Worm (Caenorhabditis elegans) whole organism, L4 larva: Measurements from ENCODE around the gene F35H8.4.

Experiments
- Y75B8A.6 ChIP-seq: fragments of 200-800 bp; sonication (Bioruptor generic); IDR thresholded peaks from 2 replicates; pipeline ENCODE4 v1.3.6; 2022; ENCODE audit warnings: missing genetic modification reagents, missing genetic modification characterization, missing compliant biosample characterization
- mdl-1 ChIP-seq, 2 experiments: fragments of 150-350 bp in 1 of 2; sonication (generic microtip) in 1 of 2; optimal IDR thresholded peaks; 2 replicates each; lab custom pipeline; 2014 to 2017; ENCODE audit warnings: missing biosample characterization in 2 of 2, missing genetic modification characterization in 2 of 2
- pqm-1 ChIP-seq: sonication (generic microtip); optimal IDR thresholded peaks from 2 replicates; lab custom pipeline; 2017; ENCODE audit warnings: missing biosample characterization, missing genetic modification characterization
- sdz-12 ChIP-seq: fragments of 200-800 bp; sonication (Bioruptor generic); optimal IDR thresholded peaks from 2 replicates; lab custom pipeline; 2018; ENCODE audit warnings: mild to moderate bottlenecking, missing genetic modification characterization, missing compliant biosample characterization

DNA sequence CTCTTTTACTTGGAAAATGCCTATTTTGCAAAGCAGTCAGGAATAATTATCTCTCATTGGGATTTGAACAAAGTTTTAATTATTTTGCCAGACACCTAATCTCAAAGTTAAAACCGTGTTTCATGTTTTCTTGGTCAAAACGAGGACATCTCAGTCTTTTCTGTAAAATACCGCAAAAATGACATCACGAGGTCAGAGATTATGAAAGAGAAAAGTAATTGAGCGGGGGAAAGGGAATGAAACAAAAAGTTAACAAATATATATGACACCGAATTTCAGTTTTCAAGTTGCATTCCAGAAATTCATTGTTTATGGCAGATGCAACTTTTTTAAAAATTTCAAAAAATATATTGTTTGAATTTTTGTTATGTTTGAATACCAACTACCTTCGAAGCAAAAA lies 42.7 kb upstream of the F35H8.4 start:
- TF ChIP-seq pqm-1 (tag; lab: Kevin White, UChicago), result no peak
- no peak for TF ChIP-seq Y75B8A.6
- TF ChIP-seq mdl-1 (tag; optimal IDR thresholded peaks at IDR 0.05; lab: Kevin White, UChicago), result no peak
- TF ChIP-seq sdz-12 (GFP tag; lab: Kevin White, UChicago), result no peak
